Worm (Caenorhabditis elegans) whole organism, early embryonic: Measurements from ENCODE around the gene F11E6.4.

Source experiments
- B0310.2 ChIP-seq: sonication (generic microtip); optimal IDR thresholded peaks from 2 replicates; lab custom pipeline; 2016; ENCODE audit warnings: mild to moderate bottlenecking, missing genetic modification characterization, missing compliant biosample characterization
- aly-1 ChIP-seq: sonication (generic microtip); optimal IDR thresholded peaks from 2 replicates; lab custom pipeline; 2016; ENCODE audit warnings: missing genetic modification characterization, missing compliant biosample characterization
- ama-1 ChIP-seq: fragments of 150-350 bp; optimal IDR thresholded peaks from 2 replicates; lab custom pipeline; 2014
- ceh-13 ChIP-seq: fragments of 200-800 bp; sonication (Bioruptor generic); optimal IDR thresholded peaks from 2 replicates; lab custom pipeline; 2018; ENCODE audit warnings: mild to moderate bottlenecking, missing genetic modification characterization, missing compliant biosample characterization
- ceh-36 ChIP-seq: sonication (generic microtip); optimal IDR thresholded peaks from 2 replicates; lab custom pipeline; 2016; ENCODE audit warnings: missing genetic modification characterization, inconsistent platforms, missing compliant biosample characterization
- ets-7 ChIP-seq: sonication (generic microtip); optimal IDR thresholded peaks from 2 replicates; lab custom pipeline; 2016; ENCODE audit warnings: missing genotype, missing genetic modification characterization, missing compliant biosample characterization
- flt-1 ChIP-seq: fragments of 200-800 bp; sonication (Bioruptor generic); IDR thresholded peaks from 2 replicates; pipeline ENCODE4 v1.3.6; 2022; ENCODE audit warnings: missing genetic modification characterization, missing compliant biosample characterization
- hmg-4 ChIP-seq: fragments of 200-800 bp; sonication (Bioruptor generic); optimal IDR thresholded peaks from 2 replicates; lab custom pipeline; 2018; ENCODE audit warnings: mild to moderate bottlenecking, missing genetic modification characterization, missing compliant biosample characterization
- hnd-1 ChIP-seq: sonication (generic microtip); optimal IDR thresholded peaks from 2 replicates; lab custom pipeline; 2016; ENCODE audit warnings: missing genetic modification characterization, missing compliant biosample characterization
- scrt-1 ChIP-seq: fragments of 200-800 bp; sonication (Bioruptor generic); IDR thresholded peaks from 2 replicates; pipeline ENCODE4 v1.3.6; 2022; ENCODE audit warnings: missing genetic modification characterization, missing compliant biosample characterization
- tbx-11 ChIP-seq: fragments of 200-800 bp; sonication (Bioruptor generic); IDR thresholded peaks from 2 replicates; pipeline ENCODE4 v1.3.6; 2022; ENCODE audit warnings: missing genetic modification characterization, missing compliant biosample characterization
- tbx-37 ChIP-seq: fragments of 200-800 bp; sonication (Bioruptor generic); conservative IDR thresholded peaks from 2 replicates; pipeline ENCODE4 v1.3.6; 2022; ENCODE audit warnings: missing genetic modification reagents, missing genetic modification characterization, missing compliant biosample characterization
- tra-4 ChIP-seq: sonication (generic microtip); optimal IDR thresholded peaks from 2 replicates; lab custom pipeline; 2017; ENCODE audit warnings: missing genetic modification characterization, missing compliant biosample characterization

DNA sequence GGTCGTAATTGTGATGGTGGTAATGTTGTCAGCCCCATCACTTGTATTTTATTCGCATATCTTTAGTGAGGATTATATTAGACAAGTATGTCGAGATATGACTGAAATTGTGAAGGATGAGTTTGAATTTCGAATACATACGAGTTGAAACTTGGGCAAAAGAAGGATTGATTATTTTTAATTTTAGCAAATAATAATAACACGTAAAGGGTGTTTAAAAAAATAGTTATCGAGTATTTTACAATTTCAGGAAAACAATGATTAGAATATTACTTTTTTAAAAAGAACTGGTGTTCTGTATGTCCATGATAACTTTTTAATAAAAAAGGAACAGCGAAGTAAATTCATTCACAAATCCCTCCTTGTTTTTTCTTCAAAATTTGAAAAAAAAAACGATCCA, 19.7 kb downstream of the F11E6.4 start, which contains the start of gene F11E6.8:
- TF ChIP-seq ama-1 (lab: Kevin White, UChicago) = no peak
- no peak for TF ChIP-seq hnd-1 (tag; lab: Kevin White, UChicago)
- no peak for TF ChIP-seq ceh-36 (tag; lab: Kevin White, UChicago)
- no peak for TF ChIP-seq scrt-1
- TF ChIP-seq aly-1 (tag; lab: Kevin White, UChicago) = no peak
- no peak for TF ChIP-seq tbx-11 (GFP tag; lab: Robert Waterston, UW)
- TF ChIP-seq tbx-37 (GFP tag; lab: Robert Waterston, UW) = no peak
- TF ChIP-seq tra-4 = no peak
- TF ChIP-seq flt-1 = no peak
- TF ChIP-seq hmg-4 (GFP tag; lab: Kevin White, UChicago) = no peak
- TF ChIP-seq ceh-13 = no peak
- TF ChIP-seq ets-7 (tag; lab: Kevin White, UChicago) = no peak
- no peak for TF ChIP-seq B0310.2 (tag; lab: Kevin White, UChicago)
